Worm (Caenorhabditis elegans) whole organism, young adult: Measurements from ENCODE around the gene F35D2.2.

Experiments
- B0019.2 ChIP-seq: fragments of 200-800 bp; sonication (Bioruptor generic); conservative IDR thresholded peaks from 2 replicates; pipeline ENCODE4 v1.3.6; 2022; ENCODE audit warnings: missing genetic modification reagents, missing genetic modification characterization, missing compliant biosample characterization
- B0261.1 ChIP-seq: sonication (generic microtip); optimal IDR thresholded peaks from 2 replicates; lab custom pipeline; 2016; ENCODE audit warnings: mild to moderate bottlenecking, missing genetic modification characterization, moderate library complexity, missing compliant biosample characterization
- F37B4.10 ChIP-seq: fragments of 200-800 bp; sonication (Bioruptor generic); IDR thresholded peaks from 2 replicates; pipeline ENCODE4 v1.3.6; 2022; ENCODE audit warnings: missing genetic modification characterization, missing compliant biosample characterization
- F49E8.2 ChIP-seq: sonication (generic microtip); optimal IDR thresholded peaks from 3 replicates; lab custom pipeline; 2017; ENCODE audit warnings: missing genetic modification characterization, mild to moderate bottlenecking, missing compliant biosample characterization, antibody characterized with exemption, moderate library complexity; ENCODE audit not compliant: insufficient read depth
- K11D2.4 ChIP-seq: fragments of 200-800 bp; sonication (Bioruptor generic); IDR thresholded peaks from 2 replicates; pipeline ENCODE4 v1.3.6; 2022; ENCODE audit warnings: missing genetic modification reagents, missing genetic modification characterization, missing compliant biosample characterization
- Y79H2A.3 ChIP-seq: fragments of 200-800 bp; sonication (Bioruptor generic); conservative IDR thresholded peaks from 2 replicates; pipeline ENCODE4 v1.3.6; 2022; ENCODE audit warnings: missing genetic modification reagents, missing genetic modification characterization, missing compliant biosample characterization
- akir-1 ChIP-seq: fragments of 200-800 bp; sonication (Bioruptor generic); optimal IDR thresholded peaks from 2 replicates; lab custom pipeline; 2018; ENCODE audit warnings: mild to moderate bottlenecking, missing genetic modification characterization, moderate library complexity, missing compliant biosample characterization
- ccch-3 ChIP-seq: fragments of 200-800 bp; sonication (Bioruptor generic); optimal IDR thresholded peaks from 2 replicates; lab custom pipeline; 2018; ENCODE audit warnings: mild to moderate bottlenecking, missing genetic modification characterization, missing compliant biosample characterization
- ceh-100 ChIP-seq: fragments of 200-800 bp; sonication (Bioruptor generic); IDR thresholded peaks from 2 replicates; pipeline ENCODE4 v1.3.6; 2022; ENCODE audit warnings: missing genetic modification reagents, missing genetic modification characterization, missing compliant biosample characterization
- ceh-40 ChIP-seq: fragments of 200-800 bp; sonication (Bioruptor generic); IDR thresholded peaks from 2 replicates; pipeline ENCODE4 v1.3.6; 2022; ENCODE audit warnings: missing genetic modification characterization, missing compliant biosample characterization
- ceh-91 ChIP-seq: fragments of 200-800 bp; sonication (Bioruptor generic); IDR thresholded peaks from 2 replicates; pipeline ENCODE4 v1.3.6; 2022; ENCODE audit warnings: missing genetic modification reagents, missing genetic modification characterization, missing compliant biosample characterization
- dpl-1 ChIP-seq: fragments of 150-350 bp; optimal IDR thresholded peaks from 2 replicates; lab custom pipeline; 2014; ENCODE audit warnings: missing biosample characterization, missing genetic modification reagents, missing genetic modification characterization
- egrh-3 ChIP-seq: fragments of 200-800 bp; sonication (Bioruptor generic); IDR thresholded peaks from 2 replicates; pipeline ENCODE4 v1.3.6; 2022; ENCODE audit warnings: missing genetic modification reagents, missing genetic modification characterization, missing compliant biosample characterization
- ekl-4 ChIP-seq: fragments of 200-800 bp; sonication (Bioruptor generic); IDR thresholded peaks from 2 replicates; pipeline ENCODE4 v1.3.6; 2022; ENCODE audit warnings: missing genetic modification reagents, missing genetic modification characterization, missing compliant biosample characterization
- hlh-26 ChIP-seq: fragments of 200-800 bp; sonication (Bioruptor generic); conservative IDR thresholded peaks from 2 replicates; pipeline ENCODE4 v1.3.6; 2022; ENCODE audit warnings: missing genetic modification reagents, missing genetic modification characterization, missing compliant biosample characterization
- lin-26 ChIP-seq: fragments of 200-800 bp; sonication (Bioruptor generic); IDR thresholded peaks from 2 replicates; pipeline ENCODE4 v1.3.6; 2022; ENCODE audit warnings: missing genetic modification reagents, missing genetic modification characterization, missing compliant biosample characterization
- madf-3 ChIP-seq: fragments of 200-800 bp; sonication (Bioruptor generic); IDR thresholded peaks from 2 replicates; pipeline ENCODE4 v1.3.6; 2022; ENCODE audit warnings: missing genetic modification reagents, missing genetic modification characterization, missing compliant biosample characterization
- madf-8 ChIP-seq: fragments of 200-800 bp; sonication (Bioruptor generic); conservative IDR thresholded peaks from 2 replicates; pipeline ENCODE4 v1.3.6; 2022; ENCODE audit warnings: missing genetic modification reagents, missing genetic modification characterization, missing compliant biosample characterization
- nfya-1 ChIP-seq: sonication (generic microtip); optimal IDR thresholded peaks from 2 replicates; lab custom pipeline; 2017; ENCODE audit warnings: antibody characterized with exemption, missing compliant biosample characterization, missing genetic modification characterization, borderline replicate concordance; ENCODE audit not compliant: insufficient read depth
- nfya-2 ChIP-seq: fragments of 200-800 bp; sonication (Bioruptor generic); IDR thresholded peaks from 2 replicates; pipeline ENCODE4 v1.3.6; 2022; ENCODE audit warnings: missing genetic modification reagents, missing genetic modification characterization, missing compliant biosample characterization
- nfyb-1 ChIP-seq: fragments of 200-800 bp; sonication (Bioruptor generic); IDR thresholded peaks from 2 replicates; pipeline ENCODE4 v1.3.6; 2022; ENCODE audit warnings: missing genetic modification reagents, missing genetic modification characterization, missing compliant biosample characterization
- nhr-120 ChIP-seq: fragments of 200-800 bp; sonication (Bioruptor generic); IDR thresholded peaks from 2 replicates; pipeline ENCODE4 v1.3.6; 2022; ENCODE audit warnings: missing genetic modification characterization, missing compliant biosample characterization
- nhr-179 ChIP-seq: sonication (generic microtip); optimal IDR thresholded peaks from 2 replicates; lab custom pipeline; 2016; ENCODE audit warnings: mild to moderate bottlenecking, missing genetic modification characterization, missing compliant biosample characterization
- nhr-90 ChIP-seq: sonication (generic microtip); optimal IDR thresholded peaks from 2 replicates; lab custom pipeline; 2016; ENCODE audit warnings: missing genotype, mild to moderate bottlenecking, missing genetic modification characterization, missing compliant biosample characterization
- pbrm-1 ChIP-seq: fragments of 200-800 bp; sonication (Bioruptor generic); IDR thresholded peaks from 2 replicates; pipeline ENCODE4 v1.3.6; 2022; ENCODE audit warnings: missing genetic modification reagents, missing genetic modification characterization, missing compliant biosample characterization
- snpc-1.1 ChIP-seq: sonication (generic microtip); optimal IDR thresholded peaks from 2 replicates; lab custom pipeline; 2017; ENCODE audit warnings: missing genetic modification characterization, mild to moderate bottlenecking, missing compliant biosample characterization, antibody characterized with exemption, moderate library complexity, missing genotype, missing genetic modification reagents; ENCODE audit not compliant: insufficient read depth
- snpc-1.3 ChIP-seq: sonication (generic microtip); optimal IDR thresholded peaks from 2 replicates; lab custom pipeline; 2017; ENCODE audit warnings: missing genetic modification characterization, mild to moderate bottlenecking, missing compliant biosample characterization, antibody characterized with exemption, moderate library complexity, missing genotype, missing genetic modification reagents; ENCODE audit not compliant: insufficient read depth
- snpc-4 ChIP-seq, 5 experiments: fragments of 150-350 bp in 1 of 5; sonication (generic microtip) in 4 of 5; optimal IDR thresholded peaks; 2 replicates each; lab custom pipeline; 2014 to 2018; ENCODE audit warnings: missing genetic modification characterization in 5 of 5, missing biosample characterization in 3 of 5, antibody characterized with exemption in 2 of 5, mild to moderate bottlenecking in 2 of 5, missing compliant biosample characterization in 2 of 5, missing genotype in 2 of 5, moderate library complexity in 2 of 5, missing genetic modification reagents in 1 of 5
- tbx-9 ChIP-seq: sonication (generic microtip); optimal IDR thresholded peaks from 2 replicates; lab custom pipeline; 2016; ENCODE audit warnings: borderline replicate concordance, missing genetic modification characterization, inconsistent platforms, missing compliant biosample characterization
- unc-130 ChIP-seq: sonication (generic microtip); optimal IDR thresholded peaks from 2 replicates; lab custom pipeline; 2016; ENCODE audit warnings: missing genetic modification reagents, missing genetic modification characterization, missing compliant biosample characterization
- xnd-1 ChIP-seq: sonication (generic microtip); optimal IDR thresholded peaks from 2 replicates; lab custom pipeline; 2016; ENCODE audit warnings: missing genotype, missing genetic modification reagents, missing genetic modification characterization, missing compliant biosample characterization
- ztf-18 ChIP-seq: sonication (generic microtip); optimal IDR thresholded peaks from 2 replicates; lab custom pipeline; 2016; ENCODE audit warnings: missing genotype, mild to moderate bottlenecking, missing genetic modification characterization, missing compliant biosample characterization
- ztf-22 ChIP-seq: fragments of 200-800 bp; sonication (Bioruptor generic); optimal IDR thresholded peaks from 2 replicates; lab custom pipeline; 2018; ENCODE audit warnings: mild to moderate bottlenecking, missing genetic modification characterization, moderate library complexity, missing compliant biosample characterization
- ztf-26 ChIP-seq: sonication (generic microtip); optimal IDR thresholded peaks from 2 replicates; lab custom pipeline; 2017; ENCODE audit warnings: missing genetic modification characterization, missing compliant biosample characterization

F35D2.2 gene

DNA sequence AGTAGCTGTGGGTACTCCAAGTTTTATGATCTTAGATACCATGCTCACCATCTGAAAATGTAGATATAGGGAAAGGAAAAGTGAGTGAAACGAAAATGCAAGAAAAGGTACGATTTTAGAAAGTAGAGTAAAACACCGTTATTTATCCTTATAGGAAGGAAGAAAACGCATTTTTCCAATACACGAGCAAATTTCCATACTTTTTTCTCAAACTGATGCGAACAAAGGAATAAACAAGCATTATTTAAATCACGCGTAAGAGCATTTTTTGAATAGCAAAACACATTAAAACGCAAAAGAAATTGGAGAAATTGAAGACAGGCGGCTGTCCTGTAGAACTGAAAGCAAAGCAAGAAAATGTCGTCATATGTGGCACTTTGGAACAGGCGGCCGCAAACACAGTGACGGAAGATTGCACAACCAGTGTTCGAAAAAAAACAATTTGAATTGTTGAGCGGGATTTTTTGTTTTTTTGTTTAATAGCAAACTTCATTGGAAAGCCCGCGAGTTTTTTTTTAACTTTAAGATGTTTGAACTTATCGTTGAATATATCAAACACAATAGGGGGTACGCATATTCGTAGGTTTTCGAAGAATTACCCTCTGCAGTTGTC, 24.6 kb downstream of the F35D2.2 start, which contains the start of gene pgam-5 (continued):
- 0 out of 2 replicates have a peak, but pooled peaks have one; percentile 29 for TF ChIP-seq B0019.2
- TF ChIP-seq ztf-18 (tag; lab: Kevin White, UChicago) = peak; percentile 2
- TF ChIP-seq unc-130 = no peak
- TF ChIP-seq pbrm-1 (GFP tag; lab: Robert Waterston, UW) = no peak
- no peak for TF ChIP-seq nfya-2 (GFP tag; lab: Robert Waterston, UW)
- peak; percentile 51 for TF ChIP-seq dpl-1
- TF ChIP-seq Y79H2A.3 (GFP tag; lab: Robert Waterston, UW) = 0 out of 2 replicates have a peak, but pooled peaks have one; percentile 23
- peak; percentile 61 for TF ChIP-seq xnd-1 (tag; lab: Kevin White, UChicago)
- TF ChIP-seq lin-26 (GFP tag; lab: Robert Waterston, UW) = no peak
- no peak for TF ChIP-seq nhr-179 (tag; lab: Kevin White, UChicago)
- TF ChIP-seq ceh-91 (GFP tag; lab: Robert Waterston, UW) = peak; percentile 71; the same call in 1 of the 2 replicates
- TF ChIP-seq madf-3 (GFP tag; lab: Robert Waterston, UW) = 0 out of 2 replicates have a peak, but pooled peaks have one; percentile 12
- no peak for TF ChIP-seq egrh-3 (GFP tag; lab: Robert Waterston, UW)
- TF ChIP-seq madf-8 (GFP tag; lab: Robert Waterston, UW) = peak; percentile 80
- TF ChIP-seq nhr-120 (GFP tag; lab: Robert Waterston, UW) = no peak
- no peak for TF ChIP-seq F49E8.2 (tag; lab: Kevin White, UChicago)
- TF ChIP-seq snpc-1.3 (tag; lab: Kevin White, UChicago) = peak; percentile 29

ce11 chrII:7599357-7599756, 25.1 kb downstream of the F35D2.2 start, which contains the start of gene npp-21:
Gene npp-21 (plus strand): TSS chrII:7599657.
- TF ChIP-seq snpc-4 (GFP tag; optimal IDR thresholded peaks at IDR 0.05; lab: Kevin White, UChicago) (no peak), snpc-4 (tag; optimal IDR thresholded peaks at IDR 0.05; lab: Kevin White, UChicago) (no peak), nfya-1 (tag; lab: Kevin White, UChicago) (no peak), akir-1 (GFP tag; lab: Kevin White, UChicago) (no peak)

DNA sequence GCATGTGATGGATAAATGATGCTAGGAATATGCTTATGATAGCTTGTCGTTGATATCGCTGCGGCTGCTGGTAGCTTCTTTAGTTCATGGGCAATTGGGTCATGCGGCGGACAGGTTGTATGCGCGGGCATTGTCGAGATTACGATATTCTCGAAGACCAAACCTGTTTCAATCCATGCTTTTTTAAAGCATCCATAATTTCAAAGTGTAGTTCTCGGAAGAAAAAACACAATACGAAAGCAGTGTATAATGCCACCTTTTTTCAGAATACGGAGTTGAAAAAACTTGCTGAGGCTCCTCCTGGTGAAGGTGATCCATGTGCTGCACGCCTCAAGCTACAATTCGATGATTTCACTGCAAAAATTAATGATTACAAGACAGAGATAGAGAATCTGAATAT, 31.1 kb downstream of the F35D2.2 start, which contains the start of gene osm-8:
Gene osm-8 (minus strand): TSS at position 101 of the 400 bp plus-strand sequence.
- TF ChIP-seq unc-130 (no peak), nhr-90 (tag; lab: Kevin White, UChicago) (no peak), snpc-1.1 (tag; lab: Kevin White, UChicago) (no peak), ceh-100 (GFP tag; lab: Robert Waterston, UW) (no peak), K11D2.4 (GFP tag; lab: Robert Waterston, UW) (no peak), F37B4.10 (GFP tag; lab: Robert Waterston, UW) (no peak), nfya-2 (GFP tag; lab: Robert Waterston, UW) (no peak), ceh-40 (no peak), pbrm-1 (GFP tag; lab: Robert Waterston, UW) (no peak), ekl-4 (GFP tag; lab: Robert Waterston, UW) (no peak), ztf-22 (GFP tag; lab: Kevin White, UChicago) (no peak), xnd-1 (tag; lab: Kevin White, UChicago) (no peak), ztf-26 (tag; lab: Kevin White, UChicago) (no peak), B0261.1 (tag; lab: Kevin White, UChicago) (no peak), hlh-26 (no peak), egrh-3 (GFP tag; lab: Robert Waterston, UW) (no peak), nfyb-1 (no peak), ccch-3 (GFP tag; lab: Kevin White, UChicago) (no peak), tbx-9 (tag; lab: Kevin White, UChicago) (no peak)
